Fruit fly (Drosophila melanogaster) whole organism, embryonic: ENCODE data around the gene SoxN.
A peak's percentile ranks its signal among the peaks of the same experiment; 100 is the strongest.

Experiments
- Abd-B ChIP-seq: fragments of 200-800 bp; sonication (Bioruptor generic); optimal IDR thresholded peaks from 2 replicates; lab custom pipeline; 2018; ENCODE audit warnings: missing biosample characterization, mild to moderate bottlenecking, missing genetic modification characterization, moderate library complexity
- B-H1 ChIP-seq: fragments of 200-800 bp; sonication (Bioruptor generic); IDR thresholded peaks from 3 replicates; pipeline ENCODE4 v1.3.6; 2022; ENCODE audit warnings: missing biosample characterization, missing genetic modification characterization
- Bdp1 ChIP-seq: fragments of 200-800 bp; sonication (Bioruptor generic); optimal IDR thresholded peaks from 3 replicates; lab custom pipeline; 2016; ENCODE audit warnings: missing biosample characterization, missing genetic modification characterization
- CG10543 ChIP-seq: fragments of 200-800 bp; sonication (Bioruptor generic); optimal IDR thresholded peaks from 3 replicates; lab custom pipeline; 2017; ENCODE audit warnings: missing biosample characterization, mild to moderate bottlenecking, missing genetic modification characterization, moderate library complexity
- CG11456 ChIP-seq: fragments of 200-800 bp; sonication (Bioruptor generic); IDR thresholded peaks from 3 replicates; pipeline ENCODE4 v1.3.6; 2022; ENCODE audit warnings: missing biosample characterization, missing genetic modification characterization
- CG12236 ChIP-seq: fragments of 200-800 bp; sonication (Bioruptor generic); optimal IDR thresholded peaks from 2 replicates; lab custom pipeline; 2016; ENCODE audit warnings: missing biosample characterization, missing genetic modification characterization
- CG15011 ChIP-seq: fragments of 200-800 bp; sonication (Bioruptor generic); optimal IDR thresholded peaks from 3 replicates; lab custom pipeline; 2018; ENCODE audit warnings: missing biosample characterization, mild to moderate bottlenecking, missing genetic modification characterization
- CG15269 ChIP-seq: fragments of 200-800 bp; sonication (Bioruptor generic); optimal IDR thresholded peaks from 2 replicates; lab custom pipeline; 2018; ENCODE audit warnings: missing biosample characterization, mild to moderate bottlenecking, missing genetic modification characterization, moderate library complexity
- CG17186 ChIP-seq: fragments of 200-800 bp; sonication (Bioruptor generic); optimal IDR thresholded peaks from 3 replicates; lab custom pipeline; 2017; ENCODE audit warnings: missing biosample characterization, missing genetic modification reagents, missing genetic modification characterization
- CG18764 ChIP-seq: fragments of 200-800 bp; sonication (Bioruptor generic); optimal IDR thresholded peaks from 3 replicates; lab custom pipeline; 2016; ENCODE audit warnings: missing biosample characterization, missing genetic modification characterization
- CG2129 ChIP-seq: fragments of 200-800 bp; sonication (Bioruptor generic); IDR thresholded peaks from 2 replicates; pipeline ENCODE4 v1.3.6; 2022; ENCODE audit warnings: missing biosample characterization, missing genetic modification characterization; ENCODE audit not compliant: partially characterized antibody
- CG31388 ChIP-seq: fragments of 200-800 bp; sonication (Bioruptor generic); optimal IDR thresholded peaks from 2 replicates; lab custom pipeline; 2016; ENCODE audit warnings: missing biosample characterization, missing genetic modification characterization
- CG3163 ChIP-seq: fragments of 200-800 bp; sonication (Bioruptor generic); optimal IDR thresholded peaks from 3 replicates; lab custom pipeline; 2016; ENCODE audit warnings: missing biosample characterization, missing genetic modification characterization
- CG3281 ChIP-seq: fragments of 200-800 bp; sonication (Bioruptor generic); optimal IDR thresholded peaks from 3 replicates; lab custom pipeline; 2017; ENCODE audit warnings: missing biosample characterization, mild to moderate bottlenecking, missing genetic modification characterization
- CG4360 ChIP-seq: fragments of 200-800 bp; sonication (Bioruptor generic); IDR thresholded peaks from 2 replicates; pipeline ENCODE4 v1.3.6; 2022; ENCODE audit warnings: missing biosample characterization, missing genetic modification characterization
- CG5953 ChIP-seq: fragments of 200-800 bp; sonication (Bioruptor generic); IDR thresholded peaks from 2 replicates; pipeline ENCODE4 v1.3.6; 2022; ENCODE audit warnings: missing biosample characterization, missing genetic modification characterization
- CG6683 ChIP-seq: fragments of 200-800 bp; sonication (Bioruptor generic); optimal IDR thresholded peaks from 2 replicates; lab custom pipeline; 2017; ENCODE audit warnings: missing biosample characterization, mild to moderate bottlenecking, missing genetic modification characterization, missing genetic modification reagents
- CG8290 ChIP-seq, 3 experiments: fragments of 200-800 bp; sonication (Bioruptor generic); optimal IDR thresholded peaks; 2 replicates each; lab custom pipeline; 2016 to 2019; ENCODE audit warnings: missing biosample characterization in 3 of 3, missing genetic modification characterization in 3 of 3, mild to moderate bottlenecking in 2 of 3, moderate library complexity in 1 of 3
- CG8924 ChIP-seq: fragments of 200-800 bp; optimal IDR thresholded peaks from 3 replicates; lab custom pipeline; 2019; ENCODE audit warnings: missing biosample characterization, mild to moderate bottlenecking, missing genetic modification characterization, moderate library complexity
- CG9437 ChIP-seq: fragments of 200-800 bp; sonication (Bioruptor generic); optimal IDR thresholded peaks from 2 replicates; lab custom pipeline; 2018; ENCODE audit warnings: missing biosample characterization, mild to moderate bottlenecking, missing genetic modification characterization
- D19A ChIP-seq: fragments of 200-800 bp; optimal IDR thresholded peaks from 3 replicates; lab custom pipeline; 2019; ENCODE audit warnings: missing biosample characterization, mild to moderate bottlenecking, missing genetic modification characterization, moderate library complexity
- Doc3 ChIP-seq: fragments of 200-800 bp; sonication (Bioruptor generic); IDR thresholded peaks from 3 replicates; pipeline ENCODE4 v1.3.6; 2022; ENCODE audit warnings: missing biosample characterization, missing genetic modification characterization; ENCODE audit not compliant: partially characterized antibody
- Fer3 ChIP-seq: fragments of 200-800 bp; sonication (Bioruptor generic); optimal IDR thresholded peaks from 2 replicates; lab custom pipeline; 2018; ENCODE audit warnings: missing biosample characterization, mild to moderate bottlenecking, missing genetic modification characterization, moderate library complexity
- Gsc ChIP-seq: fragments of 200-800 bp; sonication (Bioruptor generic); IDR thresholded peaks from 2 replicates; pipeline ENCODE4 v1.3.6; 2022; ENCODE audit warnings: missing biosample characterization, missing genetic modification characterization
- H2.0 ChIP-seq: fragments of 200-800 bp; sonication (Bioruptor generic); IDR thresholded peaks from 2 replicates; pipeline ENCODE4 v1.3.6; 2022; ENCODE audit warnings: missing biosample characterization, missing genetic modification characterization
- HLHmδ ChIP-seq: fragments of 200-800 bp; sonication (Bioruptor generic); optimal IDR thresholded peaks from 2 replicates; lab custom pipeline; 2018; ENCODE audit warnings: missing biosample characterization, mild to moderate bottlenecking, missing genetic modification characterization, moderate library complexity
- Poxn ChIP-seq: fragments of 200-800 bp; sonication (Bioruptor generic); IDR thresholded peaks from 2 replicates; pipeline ENCODE4 v1.3.6; 2022; ENCODE audit warnings: missing biosample characterization, missing genetic modification characterization
- Side ChIP-seq: fragments of 200-800 bp; sonication (Bioruptor generic); optimal IDR thresholded peaks from 2 replicates; lab custom pipeline; 2016; ENCODE audit warnings: missing biosample characterization, missing genetic modification characterization
- Taf1 ChIP-seq: fragments of 200-800 bp; sonication (Bioruptor generic); IDR thresholded peaks from 2 replicates; pipeline ENCODE4 v1.3.6; 2022; ENCODE audit warnings: missing biosample characterization, missing genetic modification characterization
- Vsx1 ChIP-seq: fragments of 200-800 bp; sonication (Bioruptor generic); optimal IDR thresholded peaks from 2 replicates; lab custom pipeline; 2017; ENCODE audit warnings: missing biosample characterization, mild to moderate bottlenecking, missing genetic modification characterization, missing genetic modification reagents
- ab ChIP-seq: fragments of 200-800 bp; sonication (Bioruptor generic); optimal IDR thresholded peaks from 2 replicates; lab custom pipeline; 2016; ENCODE audit warnings: missing biosample characterization, missing genetic modification characterization
- az2 ChIP-seq: fragments of 200-800 bp; sonication (Bioruptor generic); optimal IDR thresholded peaks from 3 replicates; lab custom pipeline; 2016; ENCODE audit warnings: missing biosample characterization, missing genetic modification characterization
- bsh ChIP-seq, 2 experiments: fragments of 200-800 bp; sonication (Bioruptor generic); optimal IDR thresholded peaks; 2 replicates each; lab custom pipeline; 2017 to 2018; ENCODE audit warnings: mild to moderate bottlenecking in 2 of 2, missing biosample characterization in 2 of 2, missing genetic modification characterization in 2 of 2, moderate library complexity in 1 of 2
- btn ChIP-seq: fragments of 200-800 bp; sonication (Bioruptor generic); optimal IDR thresholded peaks from 2 replicates; lab custom pipeline; 2016; ENCODE audit warnings: missing biosample characterization, missing genetic modification characterization
- chinmo ChIP-seq: fragments of 200-800 bp; sonication (Bioruptor generic); IDR thresholded peaks from 4 replicates; pipeline ENCODE4 v1.3.6; 2022; ENCODE audit warnings: missing biosample characterization, missing genetic modification characterization; ENCODE audit not compliant: partially characterized antibody
- esg ChIP-seq: fragments of 200-800 bp; sonication (Bioruptor generic); conservative IDR thresholded peaks from 2 replicates; pipeline ENCODE4 v1.3.6; 2022; ENCODE audit warnings: missing biosample characterization, missing genetic modification characterization
- eve ChIP-seq, 2 experiments: fragments of >200 bp; optimal IDR thresholded peaks; 2 replicates each; lab custom pipeline; 2017; ENCODE audit warnings: missing biosample characterization in 2 of 2, missing genetic modification characterization in 2 of 2
- fd102C ChIP-seq: fragments of 200-800 bp; sonication (Bioruptor generic); optimal IDR thresholded peaks from 2 replicates; lab custom pipeline; 2018; ENCODE audit warnings: missing biosample characterization, mild to moderate bottlenecking, missing genetic modification characterization, moderate library complexity
- gem ChIP-seq: fragments of 200-800 bp; sonication (Bioruptor generic); optimal IDR thresholded peaks from 2 replicates; lab custom pipeline; 2019; ENCODE audit warnings: missing biosample characterization, mild to moderate bottlenecking, missing genetic modification characterization, moderate library complexity
- knrl ChIP-seq: fragments of 200-800 bp; sonication (Bioruptor generic); IDR thresholded peaks from 3 replicates; pipeline ENCODE4 v1.3.6; 2022; ENCODE audit warnings: missing biosample characterization, missing genetic modification characterization; ENCODE audit not compliant: partially characterized antibody
- lilli ChIP-seq: fragments of 200-800 bp; sonication (Bioruptor generic); optimal IDR thresholded peaks from 3 replicates; lab custom pipeline; 2016; ENCODE audit warnings: missing biosample characterization, missing genetic modification characterization
- maf-S ChIP-seq: fragments of 200-800 bp; sonication (Bioruptor generic); optimal IDR thresholded peaks from 2 replicates; lab custom pipeline; 2016; ENCODE audit warnings: missing biosample characterization, missing genetic modification characterization
- onecut ChIP-seq: fragments of 200-800 bp; sonication (Bioruptor generic); IDR thresholded peaks from 2 replicates; pipeline ENCODE4 v1.3.6; 2022; ENCODE audit warnings: missing biosample characterization, missing genetic modification characterization
- pita ChIP-seq: fragments of 200-800 bp; sonication (Bioruptor generic); optimal IDR thresholded peaks from 2 replicates; lab custom pipeline; 2017; ENCODE audit warnings: missing biosample characterization, mild to moderate bottlenecking, missing genetic modification characterization
- scrt ChIP-seq: fragments of 200-800 bp; sonication (Bioruptor generic); optimal IDR thresholded peaks from 2 replicates; lab custom pipeline; 2018; ENCODE audit warnings: missing biosample characterization, mild to moderate bottlenecking, missing genetic modification characterization, moderate library complexity
- sr ChIP-seq: fragments of 200-800 bp; sonication (Bioruptor generic); IDR thresholded peaks from 3 replicates; pipeline ENCODE4 v1.3.6; 2022; ENCODE audit warnings: missing biosample characterization, missing genetic modification characterization
- tll ChIP-seq, 2 experiments: fragments of 200-800 bp in 1 of 2; fragments of >200 bp in 1 of 2; sonication (Bioruptor generic) in 1 of 2; optimal IDR thresholded peaks; 2 replicates each; lab custom pipeline; 2017 to 2019; ENCODE audit warnings: missing biosample characterization in 2 of 2, missing genetic modification characterization in 2 of 2, mild to moderate bottlenecking in 1 of 2, moderate library complexity in 1 of 2
- wor ChIP-seq: fragments of 200-800 bp; sonication (Bioruptor generic); IDR thresholded peaks from 2 replicates; pipeline ENCODE4 v1.3.6; 2022; ENCODE audit warnings: missing biosample characterization, missing genetic modification characterization
- z ChIP-seq: fragments of 200-800 bp; sonication (Bioruptor generic); IDR thresholded peaks from 3 replicates; pipeline ENCODE4 v1.3.6; 2022; ENCODE audit warnings: missing biosample characterization, missing genetic modification characterization

Gene SoxN

dm6 chr2L:8825222-8825869 lies at the start of gene SoxN (continued):
- 0 out of 3 replicates have a peak, but pooled peaks have one; percentile 45 for TF ChIP-seq sr (GFP tag; lab: Robert Waterston, UW)
- no peak for TF ChIP-seq pita (GFP tag; lab: Kevin White, UChicago)
- TF ChIP-seq D19A (tag; lab: Kevin White, UChicago), result no peak
- peak; percentile 16 for TF ChIP-seq CG3281
- no peak for TF ChIP-seq fd102C (GFP tag; lab: Kevin White, UChicago)
- peak; percentile 61 for TF ChIP-seq Abd-B (GFP tag; lab: Kevin White, UChicago)
- no peak for TF ChIP-seq btn
- no peak for TF ChIP-seq CG3163 (GFP tag; lab: Kevin White, UChicago)
- TF ChIP-seq scrt (GFP tag; lab: Kevin White, UChicago), result no peak
- TF ChIP-seq CG8924 (tag; lab: Kevin White, UChicago), result peak; percentile 32
- TF ChIP-seq Vsx1, result peak; percentile 81
- no peak for TF ChIP-seq CG11456 (GFP tag; lab: Robert Waterston, UW)
- no peak for TF ChIP-seq Poxn
- no peak for TF ChIP-seq CG9437 (GFP tag; lab: Kevin White, UChicago)
- TF ChIP-seq CG4360 (GFP tag; lab: Robert Waterston, UW), result no peak
- TF ChIP-seq maf-S (GFP tag; lab: Kevin White, UChicago), result no peak
- TF ChIP-seq CG18764 (GFP tag; lab: Kevin White, UChicago), result no peak
- no peak for TF ChIP-seq CG5953 (GFP tag; lab: Robert Waterston, UW)
- no peak for TF ChIP-seq H2.0 (GFP tag; lab: Robert Waterston, UW)
- no peak for TF ChIP-seq knrl (GFP tag; lab: Robert Waterston, UW)
- TF ChIP-seq eve (GFP tag; optimal IDR thresholded peaks at IDR 0.05; lab: Kevin White, UChicago), result no peak
- no peak for TF ChIP-seq B-H1 (GFP tag; lab: Robert Waterston, UW)
- TF ChIP-seq onecut, result peak; percentile 100
- peak; percentile 88 for TF ChIP-seq HLHmδ (GFP tag; lab: Kevin White, UChicago)
- TF ChIP-seq wor (GFP tag; lab: Robert Waterston, UW), result no peak
- TF ChIP-seq esg (GFP tag; lab: Robert Waterston, UW), result no peak
- no peak for TF ChIP-seq az2
- TF ChIP-seq CG15011 (GFP tag; lab: Kevin White, UChicago), result no peak
- TF ChIP-seq Doc3, result no peak; the same call in 2 of the 3 replicates
- peak; percentile 94 for TF ChIP-seq chinmo (GFP tag; lab: Robert Waterston, UW)
- TF ChIP-seq tll (GFP tag; optimal IDR thresholded peaks at IDR 0.05; lab: Kevin White, UChicago), result peak in 1 of 2 experiments; percentile 65
- no peak for TF ChIP-seq lilli (GFP tag; lab: Kevin White, UChicago)
- TF ChIP-seq Bdp1 (GFP tag; lab: Kevin White, UChicago), result no peak
- TF ChIP-seq z (GFP tag; lab: Robert Waterston, UW), result peak; percentile 92
- TF ChIP-seq Taf1 (GFP tag; lab: Robert Waterston, UW), result no peak
- no peak for TF ChIP-seq CG8290 (GFP tag; optimal IDR thresholded peaks at IDR 0.05; lab: Kevin White, UChicago)
- TF ChIP-seq CG8290 (tag; optimal IDR thresholded peaks at IDR 0.05; lab: Kevin White, UChicago), result peak in 1 of 2 experiments; percentile 37
- TF ChIP-seq CG6683 (GFP tag; lab: Kevin White, UChicago), result no peak
- no peak for TF ChIP-seq CG2129 (GFP tag; lab: Robert Waterston, UW)
- TF ChIP-seq CG10543 (GFP tag; lab: Kevin White, UChicago), result peak; percentile 84
- peak; percentile 17 for TF ChIP-seq Side
- TF ChIP-seq CG15269, result no peak
- no peak for TF ChIP-seq ab
- no peak for TF ChIP-seq CG17186
- TF ChIP-seq Fer3 (tag; lab: Kevin White, UChicago), result no peak
- TF ChIP-seq Gsc (GFP tag; lab: Robert Waterston, UW), result no peak
- no peak for TF ChIP-seq bsh (GFP tag; optimal IDR thresholded peaks at IDR 0.05; lab: Kevin White, UChicago)
- TF ChIP-seq CG12236 (GFP tag; lab: Kevin White, UChicago), result no peak
- no peak for TF ChIP-seq gem (tag; lab: Kevin White, UChicago)
- TF ChIP-seq CG31388, result no peak
